Worm (Caenorhabditis elegans) whole organism, L1 larva: ENCODE measurements around the gene map-2.

Source experiments
- aha-1 ChIP-seq: fragments of 150-350 bp; optimal IDR thresholded peaks from 2 replicates; lab custom pipeline; 2014; ENCODE audit warnings: missing biosample characterization, missing genetic modification characterization
- aly-2 ChIP-seq: fragments of 150-350 bp; optimal IDR thresholded peaks from 2 replicates; lab custom pipeline; 2014; ENCODE audit warnings: missing biosample characterization, missing genetic modification characterization
- ceh-88 ChIP-seq: fragments of 200-800 bp; sonication (Bioruptor generic); IDR thresholded peaks from 2 replicates; pipeline ENCODE4 v1.3.6; 2022; ENCODE audit warnings: missing genetic modification characterization, missing compliant biosample characterization
- jun-1 ChIP-seq: fragments of 150-350 bp; optimal IDR thresholded peaks from 2 replicates; lab custom pipeline; 2014; ENCODE audit warnings: missing biosample characterization, missing genetic modification reagents, missing genetic modification characterization
- mdl-1 ChIP-seq, 2 experiments: fragments of 150-350 bp; optimal IDR thresholded peaks; 2 replicates each; lab custom pipeline; 2014 to 2017; ENCODE audit warnings: missing biosample characterization in 2 of 2, missing genetic modification characterization in 2 of 2, inconsistent platforms in 1 of 2
- nhr-19 ChIP-seq: fragments of 200-800 bp; sonication (Bioruptor generic); conservative IDR thresholded peaks from 2 replicates; pipeline ENCODE4 v1.3.6; 2022; ENCODE audit warnings: missing genetic modification characterization, missing compliant biosample characterization
- unc-30 ChIP-seq: sonication (generic microtip); optimal IDR thresholded peaks from 2 replicates; lab custom pipeline; 2017; ENCODE audit warnings: missing biosample characterization, missing genetic modification characterization
- vab-15 ChIP-seq: sonication (generic microtip); optimal IDR thresholded peaks from 2 replicates; lab custom pipeline; 2017; ENCODE audit warnings: missing genotype, mild to moderate bottlenecking, missing genetic modification characterization, missing compliant biosample characterization
- zag-1 ChIP-seq: fragments of 150-350 bp; optimal IDR thresholded peaks from 2 replicates; lab custom pipeline; 2014; ENCODE audit warnings: missing biosample characterization, missing genetic modification characterization

Gene map-2

ce11 chrIV:16806352-16806751 lies 48.3 kb downstream of the map-2 start, which contains the start of gene clec-193:
clec-193 (minus strand) TSS chrIV:16806452.
- TF ChIP-seq nhr-19 (no peak), vab-15 (tag; lab: Kevin White, UChicago) (no peak), jun-1 (tag; lab: Kevin White, UChicago) (no peak), unc-30 (tag; lab: Kevin White, UChicago) (no peak), aly-2 (no peak), aha-1 (tag; lab: Kevin White, UChicago) (no peak), zag-1 (tag; lab: Kevin White, UChicago) (no peak), ceh-88 (GFP tag; lab: Robert Waterston, UW) (no peak), mdl-1 (tag; optimal IDR thresholded peaks at IDR 0.05; lab: Kevin White, UChicago) (no peak)
